Worm (Caenorhabditis elegans) whole organism, L4 larva: Measurements from ENCODE around the gene emc-2.

Experiments
- D1046.2 ChIP-seq: fragments of 200-800 bp; sonication (Bioruptor generic); IDR thresholded peaks from 2 replicates; pipeline ENCODE4 v1.3.6; 2022; ENCODE audit warnings: missing genetic modification characterization, missing compliant biosample characterization
- R02D3.7 ChIP-seq: fragments of 150-350 bp; sonication (generic microtip); optimal IDR thresholded peaks from 3 replicates; lab custom pipeline; 2014; ENCODE audit warnings: missing biosample characterization, missing genetic modification characterization
- T26A8.4 ChIP-seq: fragments of 200-800 bp; sonication (Bioruptor generic); IDR thresholded peaks from 2 replicates; pipeline ENCODE4 v1.3.6; 2022; ENCODE audit warnings: missing genetic modification characterization, missing compliant biosample characterization
- Y48G9A.11 ChIP-seq: fragments of 200-800 bp; sonication (Bioruptor generic); IDR thresholded peaks from 2 replicates; pipeline ENCODE4 v1.3.6; 2022; ENCODE audit warnings: missing genetic modification reagents, missing genetic modification characterization, missing compliant biosample characterization
- Y75B8A.6 ChIP-seq: fragments of 200-800 bp; sonication (Bioruptor generic); IDR thresholded peaks from 2 replicates; pipeline ENCODE4 v1.3.6; 2022; ENCODE audit warnings: missing genetic modification reagents, missing genetic modification characterization, missing compliant biosample characterization
- attf-4 ChIP-seq: sonication (generic microtip); optimal IDR thresholded peaks from 3 replicates; lab custom pipeline; 2017; ENCODE audit warnings: missing biosample characterization, missing genetic modification characterization
- ceh-82 ChIP-seq: sonication (generic microtip); optimal IDR thresholded peaks from 2 replicates; lab custom pipeline; 2017; ENCODE audit warnings: missing biosample characterization, missing genetic modification characterization
- ces-1 ChIP-seq: fragments of 150-350 bp; sonication (generic microtip); optimal IDR thresholded peaks from 4 replicates; lab custom pipeline; 2014; ENCODE audit warnings: missing biosample characterization, missing genetic modification reagents, missing genetic modification characterization
- cey-2 ChIP-seq: sonication (generic microtip); optimal IDR thresholded peaks from 3 replicates; lab custom pipeline; 2017; ENCODE audit warnings: missing genetic modification characterization, mild to moderate bottlenecking, missing compliant biosample characterization, antibody characterized with exemption, borderline replicate concordance; ENCODE audit not compliant: insufficient read depth
- ctbp-1 ChIP-seq: fragments of 200-800 bp; sonication (Bioruptor generic); IDR thresholded peaks from 2 replicates; pipeline ENCODE4 v1.3.6; 2022; ENCODE audit warnings: missing genetic modification reagents, missing genetic modification characterization, missing compliant biosample characterization
- daf-12 ChIP-seq: fragments of 150-350 bp; optimal IDR thresholded peaks from 2 replicates; lab custom pipeline; 2014; ENCODE audit warnings: missing biosample characterization, missing genetic modification reagents, missing genetic modification characterization
- daf-19 ChIP-seq: fragments of 200-800 bp; sonication (Bioruptor generic); conservative IDR thresholded peaks from 2 replicates; pipeline ENCODE4 v1.3.6; 2022; ENCODE audit warnings: missing genetic modification characterization, missing compliant biosample characterization
- daf-8 ChIP-seq: fragments of 200-800 bp; sonication (Bioruptor generic); IDR thresholded peaks from 2 replicates; pipeline ENCODE4 v1.3.6; 2022; ENCODE audit warnings: missing genetic modification characterization, missing compliant biosample characterization
- dmd-8 ChIP-seq: fragments of 200-800 bp; sonication (Bioruptor generic); IDR thresholded peaks from 2 replicates; pipeline ENCODE4 v1.3.6; 2022; ENCODE audit warnings: missing genetic modification characterization, missing compliant biosample characterization
- hif-1 ChIP-seq, 2 experiments: sonication (generic microtip); optimal IDR thresholded peaks; 2 replicates each; lab custom pipeline; 2016 to 2017; ENCODE audit warnings: missing compliant biosample characterization in 2 of 2, missing genetic modification characterization in 2 of 2, missing genetic modification reagents in 2 of 2, missing genotype in 2 of 2, mild to moderate bottlenecking in 1 of 2
- hmg-1.1 ChIP-seq: fragments of 200-800 bp; sonication (Bioruptor generic); IDR thresholded peaks from 2 replicates; pipeline ENCODE4 v1.3.6; 2022; ENCODE audit warnings: missing genetic modification reagents, missing genetic modification characterization, missing compliant biosample characterization
- lim-7 ChIP-seq: fragments of 200-800 bp; sonication (Bioruptor generic); IDR thresholded peaks from 2 replicates; pipeline ENCODE4 v1.3.6; 2022; ENCODE audit warnings: missing genetic modification characterization, missing compliant biosample characterization
- lin-1 ChIP-seq: fragments of 200-800 bp; sonication (Bioruptor generic); IDR thresholded peaks from 2 replicates; pipeline ENCODE4 v1.3.6; 2022; ENCODE audit warnings: missing genetic modification reagents, missing genetic modification characterization, missing compliant biosample characterization
- lin-13 ChIP-seq: fragments of 150-350 bp; optimal IDR thresholded peaks from 2 replicates; lab custom pipeline; 2014; ENCODE audit warnings: missing biosample characterization, missing genetic modification reagents, missing genetic modification characterization
- lin-38 ChIP-seq: fragments of 200-800 bp; sonication (Bioruptor generic); IDR thresholded peaks from 2 replicates; pipeline ENCODE4 v1.3.6; 2022; ENCODE audit warnings: missing genetic modification reagents, missing genetic modification characterization, missing compliant biosample characterization
- lin-39 ChIP-seq: fragments of 150-350 bp; optimal IDR thresholded peaks from 2 replicates; lab custom pipeline; 2014; ENCODE audit warnings: missing biosample characterization, missing genetic modification reagents, missing genetic modification characterization
- lir-3 ChIP-seq: sonication (generic microtip); optimal IDR thresholded peaks from 2 replicates; lab custom pipeline; 2016; ENCODE audit warnings: mild to moderate bottlenecking, missing genetic modification characterization, missing compliant biosample characterization
- mxl-2 ChIP-seq: fragments of 200-800 bp; sonication (Bioruptor generic); conservative IDR thresholded peaks from 2 replicates; pipeline ENCODE4 v1.3.6; 2022; ENCODE audit warnings: missing genetic modification reagents, missing genetic modification characterization, missing compliant biosample characterization
- nhr-41 ChIP-seq: fragments of 200-800 bp; sonication (Bioruptor generic); IDR thresholded peaks from 2 replicates; pipeline ENCODE4 v1.3.6; 2022; ENCODE audit warnings: missing genetic modification reagents, missing genetic modification characterization, missing compliant biosample characterization
- nhr-42 ChIP-seq: fragments of 200-800 bp; sonication (Bioruptor generic); IDR thresholded peaks from 2 replicates; pipeline ENCODE4 v1.3.6; 2022; ENCODE audit warnings: missing genetic modification characterization, missing compliant biosample characterization
- nhr-77 ChIP-seq: fragments of 150-350 bp; optimal IDR thresholded peaks from 2 replicates; lab custom pipeline; 2014; ENCODE audit warnings: missing biosample characterization, missing genetic modification characterization
- pha-4 ChIP-seq, 2 experiments: fragments of 150-350 bp in 1 of 2; fragments of 200-800 bp in 1 of 2; sonication (Bioruptor generic) in 1 of 2; IDR thresholded peaks in 1 of 2; optimal IDR thresholded peaks in 1 of 2; 2 replicates each; pipeline versions ENCODE4 v1.3.6 to Lab custom; 2014 to 2022; ENCODE audit warnings: missing genetic modification characterization in 2 of 2, missing genetic modification reagents in 2 of 2, missing biosample characterization in 1 of 2, missing compliant biosample characterization in 1 of 2
- php-3 ChIP-seq: fragments of 200-800 bp; sonication (Bioruptor generic); IDR thresholded peaks from 2 replicates; pipeline ENCODE4 v1.3.6; 2022; ENCODE audit warnings: missing genetic modification reagents, missing genetic modification characterization, missing compliant biosample characterization
- pqm-1 ChIP-seq: sonication (generic microtip); optimal IDR thresholded peaks from 2 replicates; lab custom pipeline; 2017; ENCODE audit warnings: missing biosample characterization, missing genetic modification characterization
- sdz-12 ChIP-seq: fragments of 200-800 bp; sonication (Bioruptor generic); optimal IDR thresholded peaks from 2 replicates; lab custom pipeline; 2018; ENCODE audit warnings: mild to moderate bottlenecking, missing genetic modification characterization, missing compliant biosample characterization
- set-16 ChIP-seq: fragments of 200-800 bp; sonication (Bioruptor generic); IDR thresholded peaks from 2 replicates; pipeline ENCODE4 v1.3.6; 2022; ENCODE audit warnings: missing genetic modification reagents, missing genetic modification characterization, missing compliant biosample characterization
- skn-1 ChIP-seq: fragments of 150-350 bp; optimal IDR thresholded peaks from 2 replicates; lab custom pipeline; 2014; ENCODE audit warnings: missing biosample characterization, missing genetic modification characterization
- unc-130 ChIP-seq: sonication (generic microtip); optimal IDR thresholded peaks from 2 replicates; lab custom pipeline; 2016; ENCODE audit warnings: missing genetic modification reagents, missing genetic modification characterization, missing compliant biosample characterization
- zag-1 ChIP-seq: fragments of 150-350 bp; optimal IDR thresholded peaks from 2 replicates; lab custom pipeline; 2014; ENCODE audit warnings: missing biosample characterization, missing genetic modification characterization
- zfp-2 ChIP-seq: sonication (generic microtip); optimal IDR thresholded peaks from 2 replicates; lab custom pipeline; 2016; ENCODE audit warnings: mild to moderate bottlenecking, missing genetic modification characterization, missing compliant biosample characterization
- zfp-3 ChIP-seq: fragments of 200-800 bp; sonication (Bioruptor generic); conservative IDR thresholded peaks from 2 replicates; pipeline ENCODE4 v1.3.6; 2022; ENCODE audit warnings: missing genetic modification reagents, missing genetic modification characterization, missing compliant biosample characterization
- zip-11 ChIP-seq: fragments of 200-800 bp; sonication (Bioruptor generic); IDR thresholded peaks from 2 replicates; pipeline ENCODE4 v1.3.6; 2022; ENCODE audit warnings: missing genetic modification characterization, missing compliant biosample characterization

Gene emc-2

DNA sequence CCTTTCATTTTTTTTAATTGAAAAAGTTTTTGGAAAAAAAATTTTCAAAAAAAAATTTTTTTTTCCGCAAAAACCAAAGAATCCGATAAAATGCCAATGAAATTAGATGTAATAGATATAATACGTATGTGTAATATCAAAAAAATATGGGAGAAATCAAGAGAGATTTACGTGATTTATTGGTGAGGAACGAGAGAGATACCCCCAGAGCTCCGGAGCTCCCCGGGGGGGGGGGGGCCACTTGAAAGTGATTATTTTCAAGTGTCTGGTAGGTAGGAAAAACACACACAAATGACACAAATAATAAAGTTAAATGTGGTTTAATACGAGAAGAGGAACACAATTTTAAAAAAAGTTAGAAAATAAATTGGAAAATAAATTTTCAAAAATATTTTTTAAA is 29.2 kb downstream of the emc-2 start, which contains the start of gene Y57G7A.11 (continued):
- TF ChIP-seq hmg-1.1 (GFP tag; lab: Robert Waterston, UW) = no peak

DNA sequence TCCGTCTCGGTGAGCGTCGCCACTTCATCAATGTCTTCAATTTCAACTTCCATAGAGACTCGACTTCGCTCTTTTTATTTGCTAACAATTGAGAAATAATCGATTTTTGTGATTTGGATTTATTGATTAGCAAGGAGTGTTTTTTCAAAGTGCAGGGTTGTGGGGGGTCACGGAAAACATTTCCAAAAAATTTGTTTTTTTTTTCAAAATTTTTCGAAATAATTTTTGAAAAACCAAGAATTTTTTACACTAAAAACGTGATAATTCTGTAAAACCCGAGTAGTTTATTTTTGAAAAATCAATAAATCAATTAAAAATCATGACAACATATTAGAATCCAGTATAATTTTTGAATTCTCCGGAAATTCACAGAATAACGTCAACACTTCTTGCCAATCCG is 30.5 kb downstream of the emc-2 start, which contains the start of gene Y57G7A.5:
Gene Y57G7A.5 (minus strand): TSS at position 101 of the 400 bp plus-strand sequence.
- no peak for TF ChIP-seq unc-130
- no peak for TF ChIP-seq hif-1 (tag; optimal IDR thresholded peaks at IDR 0.05; lab: Kevin White, UChicago)
- TF ChIP-seq daf-12 (tag; lab: Kevin White, UChicago) = no peak
- no peak for TF ChIP-seq sdz-12 (GFP tag; lab: Kevin White, UChicago)
- no peak for TF ChIP-seq pqm-1 (tag; lab: Kevin White, UChicago)
- no peak for TF ChIP-seq nhr-41 (GFP tag; lab: Robert Waterston, UW)
- no peak for TF ChIP-seq zfp-2 (tag; lab: Kevin White, UChicago)
- no peak for TF ChIP-seq ctbp-1
- TF ChIP-seq pha-4 (GFP tag; IDR thresholded peaks at IDR 0.05; lab: Robert Waterston, UW) = no peak
- TF ChIP-seq pha-4 (tag; optimal IDR thresholded peaks at IDR 0.05; lab: Kevin White, UChicago) = no peak
- TF ChIP-seq ceh-82 (tag; lab: Kevin White, UChicago) = no peak
- TF ChIP-seq lir-3 (tag; lab: Kevin White, UChicago) = no peak
- TF ChIP-seq, all 104 proteins: peak for 0

DNA sequence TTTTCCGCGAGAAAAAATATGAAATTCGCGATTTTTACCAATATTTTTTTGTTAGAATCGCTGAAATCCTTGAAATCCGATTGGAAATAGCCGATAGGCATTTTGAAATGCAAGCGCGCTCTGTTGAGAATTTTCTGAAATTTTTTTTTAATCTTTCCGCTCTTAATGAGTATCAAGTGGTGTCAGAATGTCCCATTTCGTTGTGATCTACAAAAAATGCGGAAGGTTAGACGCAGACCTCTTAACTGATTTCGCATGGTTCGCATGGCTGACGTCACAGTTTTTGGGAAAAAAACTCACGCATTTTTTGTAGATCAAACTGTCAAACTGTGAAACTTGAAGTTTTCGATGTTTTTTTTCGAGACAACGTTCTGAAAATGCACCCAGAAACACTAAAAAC is 34.1 kb downstream of the emc-2 start, which contains the start of gene srw-66:
Gene srw-66 (minus strand): TSS at position 101 of the 400 bp plus-strand sequence.
- TF ChIP-seq lim-7 (GFP tag; lab: Robert Waterston, UW) (no peak), nhr-77 (tag; lab: Kevin White, UChicago) (no peak), lir-3 (tag; lab: Kevin White, UChicago) (no peak), daf-19 (GFP tag; lab: Robert Waterston, UW) (no peak), R02D3.7 (no peak), cey-2 (tag; lab: Kevin White, UChicago) (no peak), zag-1 (no peak), hmg-1.1 (GFP tag; lab: Robert Waterston, UW) (no peak), ces-1 (GFP tag; lab: Kevin White, UChicago) (no peak)

DNA sequence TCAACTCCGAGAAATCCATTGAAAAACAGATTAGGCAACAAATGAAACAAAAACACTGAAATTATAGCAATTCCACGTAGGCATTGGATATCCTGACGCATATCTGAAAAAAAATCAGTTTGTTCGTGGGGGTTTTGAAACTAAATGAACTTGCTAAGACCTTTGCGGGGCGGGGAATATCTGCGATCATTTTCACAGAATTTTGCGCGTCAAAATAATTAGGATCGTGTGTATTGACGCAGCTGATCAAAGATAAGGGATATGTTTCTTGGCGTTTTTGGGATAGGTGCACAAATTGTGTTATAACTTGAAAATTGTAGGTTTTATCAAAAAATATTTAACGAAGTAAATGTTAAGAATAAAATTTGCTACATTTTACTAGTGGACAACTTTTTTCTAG is 39.1 kb downstream of the emc-2 start, which contains the start of gene oac-30:
Gene oac-30 (minus strand): TSS at position 101 of the 400 bp plus-strand sequence.
- TF ChIP-seq lin-13 (GFP tag; lab: Kevin White, UChicago) (no peak), lir-3 (tag; lab: Kevin White, UChicago) (no peak), php-3 (no peak), attf-4 (no peak), lin-1 (GFP tag; lab: Robert Waterston, UW) (no peak)

DNA sequence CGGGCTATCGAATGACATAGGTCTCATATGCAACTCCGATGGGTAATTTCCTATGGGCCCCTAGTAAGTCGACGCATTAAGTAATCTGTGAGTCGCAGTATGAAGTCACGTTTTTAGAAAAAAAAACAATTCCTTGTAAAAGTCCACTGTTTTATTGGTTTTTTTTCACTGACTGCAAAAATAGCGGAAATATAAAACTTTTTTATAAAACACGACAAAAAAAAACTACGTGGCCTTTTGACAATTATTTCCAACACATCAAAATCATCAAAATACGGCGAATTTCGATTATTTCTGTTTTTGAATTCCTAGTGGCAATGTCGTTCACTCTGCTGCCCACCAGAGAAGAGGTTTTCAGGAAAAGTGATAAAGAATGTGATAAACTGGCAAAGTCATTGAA is 47.3 kb downstream of the emc-2 start, which contains the start of gene clpr-2:
Gene clpr-2 (plus strand): TSS at position 301 of the 400 bp plus-strand sequence.
- no peak for TF ChIP-seq sdz-12 (GFP tag; lab: Kevin White, UChicago)
- no peak for TF ChIP-seq set-16
- no peak for TF ChIP-seq daf-8 (GFP tag; lab: Robert Waterston, UW)
- TF ChIP-seq zip-11 (GFP tag; lab: Robert Waterston, UW) = no peak
- TF ChIP-seq dmd-8 = no peak
- no peak for TF ChIP-seq Y48G9A.11 (GFP tag; lab: Robert Waterston, UW)
- TF ChIP-seq skn-1 (tag; lab: Kevin White, UChicago) = no peak
- no peak for TF ChIP-seq daf-19 (GFP tag; lab: Robert Waterston, UW)
- no peak for TF ChIP-seq zfp-3 (GFP tag; lab: Robert Waterston, UW)
- no peak for TF ChIP-seq mxl-2 (GFP tag; lab: Robert Waterston, UW)
- TF ChIP-seq nhr-42 (GFP tag; lab: Robert Waterston, UW) = no peak
- TF ChIP-seq lin-38 (GFP tag; lab: Robert Waterston, UW) = no peak
- TF ChIP-seq T26A8.4 (GFP tag; lab: Robert Waterston, UW) = no peak
- no peak for TF ChIP-seq D1046.2
- no peak for TF ChIP-seq Y75B8A.6 (GFP tag; lab: Robert Waterston, UW)
- TF ChIP-seq lin-39 (tag; lab: Kevin White, UChicago) = no peak
